Fruit fly (Drosophila melanogaster): ENCODE data around the gene HGTX.

Gene HGTX

dm6 chr3L:14578896-14579295 is 20.4 kb downstream of the HGTX start (continued):
- TF ChIP-seq wor (GFP tag; IDR thresholded peaks at IDR 0.05) = no peak
- TF ChIP-seq br (optimal IDR thresholded peaks at IDR 0.05) = no peak
- TF ChIP-seq ken (GFP tag; IDR thresholded peaks at IDR 0.05) = no peak
- TF ChIP-seq HHEX (GFP tag; optimal IDR thresholded peaks at IDR 0.05) = no peak
- TF ChIP-seq CG30403 (GFP tag; optimal IDR thresholded peaks at IDR 0.05) = no peak
- TF ChIP-seq CG18619 (GFP tag; optimal IDR thresholded peaks at IDR 0.05) = no peak
- TF ChIP-seq CG17829 (tag; optimal IDR thresholded peaks at IDR 0.05) = peak; percentile 19
- TF ChIP-seq CHES-1-like (GFP tag; optimal IDR thresholded peaks at IDR 0.05) = no peak
- TF ChIP-seq CG7372 (GFP tag; IDR thresholded peaks at IDR 0.05) = no peak
- TF ChIP-seq Nf-YC (tag; optimal IDR thresholded peaks at IDR 0.05) = peak; percentile 96
- TF ChIP-seq Bteb2 (GFP tag; optimal IDR thresholded peaks at IDR 0.05) = no peak
- TF ChIP-seq BEAF-32 (GFP tag; optimal IDR thresholded peaks at IDR 0.05) = no peak
- TF ChIP-seq emc (GFP tag; optimal IDR thresholded peaks at IDR 0.05) = no peak
- peak; percentile 76 for TF ChIP-seq abd-A (tag; optimal IDR thresholded peaks at IDR 0.05)
- TF ChIP-seq vfl (GFP tag; optimal IDR thresholded peaks at IDR 0.05) = no peak
- TF ChIP-seq CG1647 (GFP tag; optimal IDR thresholded peaks at IDR 0.05) = no peak
- TF ChIP-seq bsh (GFP tag; optimal IDR thresholded peaks at IDR 0.05) = no peak
- no peak for TF ChIP-seq CG17328 (GFP tag; IDR thresholded peaks at IDR 0.05)
- TF ChIP-seq cg (GFP tag; optimal IDR thresholded peaks at IDR 0.05) = peak; percentile 82
- no peak for TF ChIP-seq CG8944 (GFP tag; optimal IDR thresholded peaks at IDR 0.05)
- no peak for TF ChIP-seq org-1 (GFP tag; optimal IDR thresholded peaks at IDR 0.05)
- TF ChIP-seq lbe (GFP tag; optimal IDR thresholded peaks at IDR 0.05) = no peak
- no peak for TF ChIP-seq lab (GFP tag; optimal IDR thresholded peaks at IDR 0.05)
- no peak for TF ChIP-seq ash1 (GFP tag; optimal IDR thresholded peaks at IDR 0.05)
- no peak for TF ChIP-seq Max (GFP tag; optimal IDR thresholded peaks at IDR 0.05)
- TF ChIP-seq tio (GFP tag; optimal IDR thresholded peaks at IDR 0.05) = no peak
- no peak for TF ChIP-seq Dfd (GFP tag; optimal IDR thresholded peaks at IDR 0.05)
- peak; percentile 39 for TF ChIP-seq Deaf1 (tag; optimal IDR thresholded peaks at IDR 0.05)
- no peak for TF ChIP-seq p53 (GFP tag; optimal IDR thresholded peaks at IDR 0.05)
- no peak for TF ChIP-seq CG31441 (GFP tag; IDR thresholded peaks at IDR 0.05)
- TF ChIP-seq slp2 (GFP tag; optimal IDR thresholded peaks at IDR 0.05) = no peak
- no peak for TF ChIP-seq Xrp1 (GFP tag; IDR thresholded peaks at IDR 0.05)
- TF ChIP-seq dysf (GFP tag; IDR thresholded peaks at IDR 0.05) = no peak
- TF ChIP-seq CG9932 (GFP tag; IDR thresholded peaks at IDR 0.05) = no peak
- no peak for TF ChIP-seq CG10565 (GFP tag; optimal IDR thresholded peaks at IDR 0.05)
- TF ChIP-seq ase (GFP tag; IDR thresholded peaks at IDR 0.05) = no peak
- TF ChIP-seq CG1602 (GFP tag; optimal IDR thresholded peaks at IDR 0.05) = no peak
- no peak for TF ChIP-seq ap (GFP tag; IDR thresholded peaks at IDR 0.05)
- no peak for TF ChIP-seq HLH4C (GFP tag; IDR thresholded peaks at IDR 0.05; ENCODE audit: partially characterized antibody)
- no peak for TF ChIP-seq CG12659 (GFP tag; optimal IDR thresholded peaks at IDR 0.05)
- TF ChIP-seq Sox100B (GFP tag; optimal IDR thresholded peaks at IDR 0.05) = no peak
- TF ChIP-seq CG13894 (tag; optimal IDR thresholded peaks at IDR 0.05) = no peak
- TF ChIP-seq Kr (GFP tag; optimal IDR thresholded peaks at IDR 0.05) = no peak
- peak; percentile 60; the same call in 1 of the 3 replicates for TF ChIP-seq Opbp (GFP tag; IDR thresholded peaks at IDR 0.05; ENCODE audit: partially characterized antibody)
- no peak for TF ChIP-seq CG8290 (GFP tag; optimal IDR thresholded peaks at IDR 0.05)
- TF ChIP-seq CG8290 (tag; optimal IDR thresholded peaks at IDR 0.05) = no peak
- no peak for TF ChIP-seq Fer2 (tag; optimal IDR thresholded peaks at IDR 0.05)
- no peak for TF ChIP-seq CG12299 (tag; optimal IDR thresholded peaks at IDR 0.05)
- TF ChIP-seq NfI (GFP tag; optimal IDR thresholded peaks at IDR 0.05) = no peak
- TF ChIP-seq BtbVII (GFP tag; optimal IDR thresholded peaks at IDR 0.05) = no peak
- no peak for TF ChIP-seq CG8924 (tag; optimal IDR thresholded peaks at IDR 0.05)
- peak; percentile 17 for TF ChIP-seq mirr (GFP tag; optimal IDR thresholded peaks at IDR 0.05)
- no peak for TF ChIP-seq corto (GFP tag; optimal IDR thresholded peaks at IDR 0.05)
